Worm (Caenorhabditis elegans): ENCODE data around the gene pinn-4.

DNA sequence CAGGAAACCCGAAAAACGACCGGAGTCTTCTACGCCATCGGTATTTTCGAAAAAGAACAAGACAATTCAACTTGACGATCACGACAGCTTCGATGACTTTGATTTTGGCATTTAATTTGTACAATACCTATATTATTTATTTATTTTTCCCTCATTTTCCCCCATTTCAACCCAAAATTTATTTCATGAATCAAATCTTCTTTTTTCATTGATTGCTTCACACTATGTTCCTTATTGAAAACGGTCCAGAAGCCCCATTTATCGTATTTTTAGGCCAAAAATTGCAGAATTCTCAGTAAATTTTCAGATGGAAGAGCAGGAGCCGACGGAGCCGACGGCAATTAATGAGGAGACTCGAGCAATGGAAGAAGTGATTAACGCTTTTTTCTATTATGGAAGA lies 21.5 kb downstream of the pinn-4 start, which contains the start of gene Y48E1C.2:
- TF ChIP-seq tbx-11 (GFP tag; IDR thresholded peaks at IDR 0.05) (no peak), ama-1 (optimal IDR thresholded peaks at IDR 0.05) (no peak), F13C5.2 (tag; optimal IDR thresholded peaks at IDR 0.05) (no peak), sea-1 (GFP tag; conservative IDR thresholded peaks at IDR 0.05) (no peak), tra-4 (tag; optimal IDR thresholded peaks at IDR 0.05) (no peak), B0310.2 (tag; optimal IDR thresholded peaks at IDR 0.05) (no peak), ceh-13 (GFP tag; optimal IDR thresholded peaks at IDR 0.05) (no peak), hmg-4 (GFP tag; optimal IDR thresholded peaks at IDR 0.05) (no peak), ceh-36 (tag; optimal IDR thresholded peaks at IDR 0.05) (no peak), flt-1 (GFP tag; IDR thresholded peaks at IDR 0.05) (no peak), tbx-37 (GFP tag; conservative IDR thresholded peaks at IDR 0.05) (no peak), hnd-1 (tag; optimal IDR thresholded peaks at IDR 0.05) (no peak), pes-1 (GFP tag; IDR thresholded peaks at IDR 0.05) (no peak)

All from whole organism, early embryonic.